Worm (Caenorhabditis elegans) whole organism, mixed stage, embryonic: ENCODE results near the gene F55B12.2.

Source experiments
- M03D4.4 ChIP-seq: sonication (generic microtip); optimal IDR thresholded peaks from 2 replicates; lab custom pipeline; 2017; ENCODE audit warnings: mild to moderate bottlenecking, missing genetic modification characterization, missing compliant biosample characterization
- bed-3 ChIP-seq: fragments of 200-800 bp; sonication (Bioruptor generic); optimal IDR thresholded peaks from 3 replicates; lab custom pipeline; 2018; ENCODE audit warnings: mild to moderate bottlenecking, missing genetic modification characterization, moderate library complexity, missing compliant biosample characterization
- blmp-1 ChIP-seq: fragments of 150-350 bp; optimal IDR thresholded peaks from 2 replicates; lab custom pipeline; 2014; ENCODE audit warnings: missing biosample characterization, missing genetic modification characterization
- ceh-39 ChIP-seq: fragments of 150-350 bp; optimal IDR thresholded peaks from 2 replicates; lab custom pipeline; 2014; ENCODE audit warnings: missing biosample characterization, missing genetic modification characterization
- ceh-43 ChIP-seq: fragments of 200-800 bp; sonication (Bioruptor generic); optimal IDR thresholded peaks from 2 replicates; lab custom pipeline; 2018; ENCODE audit warnings: mild to moderate bottlenecking, missing genetic modification characterization, moderate library complexity, missing compliant biosample characterization
- cnd-1 ChIP-seq: fragments of 200-800 bp; sonication (Bioruptor generic); optimal IDR thresholded peaks from 2 replicates; lab custom pipeline; 2018; ENCODE audit warnings: mild to moderate bottlenecking, missing genetic modification characterization, missing compliant biosample characterization
- drap-1 ChIP-seq: fragments of 200-800 bp; sonication (Bioruptor generic); optimal IDR thresholded peaks from 3 replicates; lab custom pipeline; 2018; ENCODE audit warnings: mild to moderate bottlenecking, missing genetic modification characterization, missing compliant biosample characterization
- elt-1 ChIP-seq: sonication (generic microtip); optimal IDR thresholded peaks from 2 replicates; lab custom pipeline; 2017; ENCODE audit warnings: missing genetic modification characterization, mild to moderate bottlenecking, missing compliant biosample characterization, antibody characterized with exemption, moderate library complexity, borderline replicate concordance; ENCODE audit not compliant: insufficient read depth
- elt-3 ChIP-seq: fragments of 150-350 bp; optimal IDR thresholded peaks from 2 replicates; lab custom pipeline; 2014; ENCODE audit warnings: missing biosample characterization, missing genetic modification characterization
- flh-1 ChIP-seq: fragments of 200-800 bp; sonication (Bioruptor generic); optimal IDR thresholded peaks from 2 replicates; lab custom pipeline; 2018; ENCODE audit warnings: mild to moderate bottlenecking, missing genetic modification characterization, moderate library complexity, missing compliant biosample characterization
- ham-2 ChIP-seq: fragments of 200-800 bp; sonication (Bioruptor generic); optimal IDR thresholded peaks from 2 replicates; lab custom pipeline; 2018; ENCODE audit warnings: mild to moderate bottlenecking, missing genetic modification characterization, missing compliant biosample characterization
- hlh-1 ChIP-seq: fragments of 150-350 bp; optimal IDR thresholded peaks from 2 replicates; lab custom pipeline; 2014; ENCODE audit warnings: missing biosample characterization, missing genetic modification reagents, missing genetic modification characterization
- lin-13 ChIP-seq: fragments of 150-350 bp; optimal IDR thresholded peaks from 2 replicates; lab custom pipeline; 2014; ENCODE audit warnings: missing biosample characterization, missing genetic modification characterization
- lin-32 ChIP-seq: fragments of 200-800 bp; sonication (Bioruptor generic); optimal IDR thresholded peaks from 2 replicates; lab custom pipeline; 2018; ENCODE audit warnings: mild to moderate bottlenecking, missing genetic modification characterization, missing compliant biosample characterization
- mab-5 ChIP-seq: fragments of 150-350 bp; optimal IDR thresholded peaks from 2 replicates; lab custom pipeline; 2014; ENCODE audit warnings: missing biosample characterization, missing genetic modification characterization
- mep-1 ChIP-seq: fragments of 150-350 bp; optimal IDR thresholded peaks from 2 replicates; lab custom pipeline; 2017; ENCODE audit warnings: missing biosample characterization, missing genetic modification reagents, missing genetic modification characterization, inconsistent platforms
- mls-2 ChIP-seq: sonication (generic microtip); optimal IDR thresholded peaks from 2 replicates; lab custom pipeline; 2016; ENCODE audit warnings: mild to moderate bottlenecking, missing genetic modification characterization, moderate library complexity, missing compliant biosample characterization
- nhr-12 ChIP-seq: fragments of 150-350 bp; optimal IDR thresholded peaks from 2 replicates; lab custom pipeline; 2014; ENCODE audit warnings: missing biosample characterization, missing genetic modification characterization
- nhr-2 ChIP-seq: fragments of 150-350 bp; optimal IDR thresholded peaks from 2 replicates; lab custom pipeline; 2014; ENCODE audit warnings: missing biosample characterization, missing genetic modification characterization
- nhr-237 ChIP-seq: fragments of 150-350 bp; optimal IDR thresholded peaks from 2 replicates; lab custom pipeline; 2014; ENCODE audit warnings: missing biosample characterization, missing genetic modification characterization
- nhr-28 ChIP-seq: fragments of 150-350 bp; optimal IDR thresholded peaks from 2 replicates; lab custom pipeline; 2014; ENCODE audit warnings: missing biosample characterization, missing genetic modification characterization
- nhr-76 ChIP-seq: sonication (generic microtip); optimal IDR thresholded peaks from 2 replicates; lab custom pipeline; 2017; ENCODE audit warnings: missing biosample characterization, missing genetic modification characterization
- pha-4 ChIP-seq: fragments of 150-350 bp; optimal IDR thresholded peaks from 2 replicates; lab custom pipeline; 2018; ENCODE audit warnings: missing biosample characterization, missing genetic modification reagents, missing genetic modification characterization
- sem-2 ChIP-seq: fragments of 200-800 bp; sonication (Bioruptor generic); optimal IDR thresholded peaks from 2 replicates; lab custom pipeline; 2018; ENCODE audit warnings: mild to moderate bottlenecking, missing genetic modification characterization, missing compliant biosample characterization
- snpc-4 ChIP-seq: fragments of 150-350 bp; optimal IDR thresholded peaks from 2 replicates; lab custom pipeline; 2014; ENCODE audit warnings: missing biosample characterization, missing genetic modification characterization
- sptf-1 ChIP-seq: sonication (generic microtip); optimal IDR thresholded peaks from 2 replicates; lab custom pipeline; 2017; ENCODE audit warnings: mild to moderate bottlenecking, missing genetic modification characterization, moderate library complexity, missing compliant biosample characterization
- tbx-8 ChIP-seq: fragments of 200-800 bp; sonication (Bioruptor generic); optimal IDR thresholded peaks from 2 replicates; lab custom pipeline; 2018; ENCODE audit warnings: mild to moderate bottlenecking, missing genetic modification characterization, moderate library complexity, missing compliant biosample characterization
- unc-120 ChIP-seq: sonication (generic microtip); optimal IDR thresholded peaks from 2 replicates; lab custom pipeline; 2017; ENCODE audit warnings: missing genetic modification characterization, missing compliant biosample characterization; ENCODE audit not compliant: poor library complexity, severe bottlenecking
- unc-39 ChIP-seq: fragments of 150-350 bp; optimal IDR thresholded peaks from 2 replicates; lab custom pipeline; 2014; ENCODE audit warnings: missing biosample characterization, missing genetic modification characterization
- unc-62 ChIP-seq: fragments of 150-350 bp; optimal IDR thresholded peaks from 2 replicates; lab custom pipeline; 2014; ENCODE audit warnings: missing biosample characterization, missing genetic modification reagents, missing genetic modification characterization
- ztf-11 ChIP-seq: fragments of 150-350 bp; optimal IDR thresholded peaks from 2 replicates; lab custom pipeline; 2014; ENCODE audit warnings: missing biosample characterization, missing genetic modification characterization

The F55B12.2 gene

ce11 chrV:13785767-13786166 is 31.0 kb downstream of the F55B12.2 start:
- TF ChIP-seq lin-13 (tag; lab: Kevin White, UChicago): no peak
- no peak for TF ChIP-seq nhr-76
- no peak for TF ChIP-seq ceh-43 (GFP tag; lab: Kevin White, UChicago)
- no peak for TF ChIP-seq cnd-1 (tag; lab: Kevin White, UChicago)
- TF ChIP-seq ham-2: no peak
- TF ChIP-seq mls-2 (tag; lab: Kevin White, UChicago): no peak
- TF ChIP-seq mab-5 (tag; lab: Kevin White, UChicago): no peak
- no peak for TF ChIP-seq lin-32 (GFP tag; lab: Kevin White, UChicago)
- TF ChIP-seq pha-4 (tag; lab: Kevin White, UChicago): no peak
- no peak for TF ChIP-seq nhr-2 (tag; lab: Kevin White, UChicago)
- no peak for TF ChIP-seq sem-2 (GFP tag; lab: Kevin White, UChicago)
- no peak for TF ChIP-seq snpc-4 (tag; lab: Kevin White, UChicago)
- no peak for TF ChIP-seq unc-120 (tag; lab: Kevin White, UChicago)
- TF ChIP-seq nhr-28: no peak
- no peak for TF ChIP-seq mep-1
- no peak for TF ChIP-seq drap-1
- no peak for TF ChIP-seq hlh-1
- TF ChIP-seq unc-39 (tag; lab: Kevin White, UChicago): no peak
- TF ChIP-seq, all 35 proteins: peak for 0

- TF ChIP-seq nhr-12 (tag; lab: Kevin White, UChicago) (peak; percentile 19), ztf-11 (no peak)
Observed at ce11 chrV:13782190-13782589, 34.6 kb downstream of the F55B12.2 start, which contains the start of gene decr-1.1. TSS of gene decr-1.1 (plus strand) at chrV:13782399.

- TF ChIP-seq flh-1 (GFP tag; lab: Kevin White, UChicago): no peak
- TF ChIP-seq bed-3 (GFP tag; lab: Kevin White, UChicago): no peak
- no peak for TF ChIP-seq mls-2 (tag; lab: Kevin White, UChicago)
- no peak for TF ChIP-seq unc-39 (tag; lab: Kevin White, UChicago)
- TF ChIP-seq snpc-4 (tag; lab: Kevin White, UChicago): no peak
- no peak for TF ChIP-seq M03D4.4 (tag; lab: Kevin White, UChicago)
- TF ChIP-seq elt-1 (tag; lab: Kevin White, UChicago): no peak
- no peak for TF ChIP-seq unc-62 (GFP tag; lab: Kevin White, UChicago)
- no peak for TF ChIP-seq blmp-1 (tag; lab: Kevin White, UChicago)
- TF ChIP-seq tbx-8: no peak
- no peak for TF ChIP-seq mep-1
Observed at ce11 chrV:13780902-13781301, 35.9 kb downstream of the F55B12.2 start.

- TF ChIP-seq unc-62 (GFP tag; lab: Kevin White, UChicago) (peak; percentile 34), hlh-1 (no peak), lin-13 (tag; lab: Kevin White, UChicago) (no peak), ceh-39 (no peak), drap-1 (no peak), nhr-237 (no peak), bed-3 (GFP tag; lab: Kevin White, UChicago) (no peak)
Observed at ce11 chrV:13777857-13778256, 38.9 kb downstream of the F55B12.2 start, which contains the start of gene F53C11.9. TSS of gene F53C11.9 (plus strand) at chrV:13778015.

- no peak for TF ChIP-seq nhr-76
- TF ChIP-seq ceh-43 (GFP tag; lab: Kevin White, UChicago): no peak
- no peak for TF ChIP-seq tbx-8
- no peak for TF ChIP-seq hlh-1
- no peak for TF ChIP-seq nhr-28
- no peak for TF ChIP-seq ztf-11
- TF ChIP-seq mls-2 (tag; lab: Kevin White, UChicago): no peak
- TF ChIP-seq blmp-1 (tag; lab: Kevin White, UChicago): no peak
- no peak for TF ChIP-seq nhr-2 (tag; lab: Kevin White, UChicago)
- no peak for TF ChIP-seq unc-120 (tag; lab: Kevin White, UChicago)
- TF ChIP-seq sptf-1: no peak
- TF ChIP-seq nhr-12 (tag; lab: Kevin White, UChicago): no peak
- no peak for TF ChIP-seq mab-5 (tag; lab: Kevin White, UChicago)
- TF ChIP-seq elt-3 (tag; lab: Kevin White, UChicago): no peak
Observed at ce11 chrV:13775529-13775928, 41.2 kb downstream of the F55B12.2 start, which contains the start of gene F53C11.1. TSS of gene F53C11.1 (plus strand) at chrV:13775796.
